Worm (Caenorhabditis elegans): Measurements from ENCODE around the gene B0310.3.

B0310.3 gene

DNA sequence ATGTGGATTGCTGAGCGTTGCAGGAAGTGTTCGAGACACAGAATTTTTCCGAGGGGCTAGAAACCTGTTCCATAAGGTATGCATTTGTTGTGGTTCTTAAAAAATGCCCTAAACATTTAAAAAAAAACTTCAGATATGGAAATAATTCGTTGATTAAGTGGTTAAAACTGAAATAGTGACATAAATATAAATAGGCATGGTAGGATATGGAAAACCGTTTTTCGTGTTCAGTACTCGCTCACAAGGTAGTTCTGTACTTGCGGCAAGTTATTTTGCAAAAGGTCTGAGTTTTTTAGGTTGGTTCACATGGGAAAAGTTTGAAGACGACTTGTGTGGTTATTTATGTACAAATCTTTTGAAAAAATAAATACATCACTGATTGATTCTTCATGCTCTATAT, at the start of gene B0310.3:
B0310.3 (minus strand) TSS at position 101 of the 400 bp plus-strand sequence.
- TF ChIP-seq nhr-12 (tag; optimal IDR thresholded peaks at IDR 0.05) (no peak), lin-15B (tag; optimal IDR thresholded peaks at IDR 0.05) (no peak), unc-86 (tag; optimal IDR thresholded peaks at IDR 0.05) (no peak), rnt-1 (tag; optimal IDR thresholded peaks at IDR 0.05) (no peak)

DNA sequence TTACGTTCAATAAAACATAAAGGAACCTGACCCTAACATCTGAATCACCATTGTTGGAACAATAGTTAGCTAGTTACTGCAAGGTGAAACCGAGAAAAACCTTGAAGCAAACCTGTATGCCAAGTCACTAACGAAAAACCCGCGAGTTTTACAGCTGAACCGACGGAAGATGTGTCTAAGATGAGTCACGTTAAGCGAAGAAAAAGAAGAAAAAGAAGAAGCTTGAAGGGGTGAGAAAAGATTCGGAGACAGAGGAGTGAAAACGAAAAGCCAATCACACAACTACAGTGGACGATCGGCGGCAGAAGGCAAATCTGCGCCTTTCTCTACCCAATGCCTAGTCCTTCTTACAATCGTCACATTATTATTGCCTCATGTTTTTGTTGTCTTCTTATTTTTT, 37.1 kb upstream of the B0310.3 start, which contains the start of gene nas-38:
nas-38 (plus strand) TSS at position 301 of the 400 bp plus-strand sequence.
- TF ChIP-seq hlh-4 (tag; optimal IDR thresholded peaks at IDR 0.05) (no peak), nhr-71 (tag; optimal IDR thresholded peaks at IDR 0.05) (no peak), rnt-1 (tag; optimal IDR thresholded peaks at IDR 0.05) (no peak), skn-1 (tag; optimal IDR thresholded peaks at IDR 0.05) (no peak), ceh-90 (tag; optimal IDR thresholded peaks at IDR 0.05) (no peak), lin-15B (tag; optimal IDR thresholded peaks at IDR 0.05) (no peak), Y116A8C.19 (tag; optimal IDR thresholded peaks at IDR 0.05; ENCODE audit: borderline replicate concordance) (no peak), xbp-1 (tag; optimal IDR thresholded peaks at IDR 0.05) (no peak), lin-35 (GFP tag; optimal IDR thresholded peaks at IDR 0.05) (no peak), nhr-11 (tag; optimal IDR thresholded peaks at IDR 0.05) (no peak), efl-3 (GFP tag; optimal IDR thresholded peaks at IDR 0.05) (no peak)

DNA sequence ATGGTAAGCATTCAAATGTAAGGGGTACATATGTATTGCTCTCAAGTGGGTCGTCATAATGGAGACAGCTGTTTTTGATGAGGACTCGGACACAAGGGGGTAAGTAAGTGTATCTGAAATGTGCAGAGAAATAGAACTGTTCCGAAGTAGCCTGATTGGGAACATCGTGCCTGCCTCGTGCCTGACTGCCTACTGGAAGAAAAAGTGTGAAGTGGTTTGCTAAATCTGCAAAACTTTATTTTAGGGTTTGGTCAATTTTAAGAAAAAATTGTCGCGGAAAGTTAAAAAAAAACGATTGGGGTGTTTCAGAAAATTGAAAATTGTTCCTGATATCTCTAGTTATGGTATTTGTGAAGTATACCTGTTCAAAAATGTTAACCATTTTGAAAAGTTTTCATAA, 36.4 kb upstream of the B0310.3 start, which contains the start of gene hlh-19:
hlh-19 (minus strand) TSS at position 101 of the 400 bp plus-strand sequence.
- TF ChIP-seq unc-130 (tag; optimal IDR thresholded peaks at IDR 0.05): no peak
- TF ChIP-seq mef-2 (tag; optimal IDR thresholded peaks at IDR 0.05): no peak
- no peak for TF ChIP-seq lin-35 (GFP tag; optimal IDR thresholded peaks at IDR 0.05)
- TF ChIP-seq jun-1 (tag; optimal IDR thresholded peaks at IDR 0.05): no peak
- no peak for TF ChIP-seq hlh-17 (GFP tag; optimal IDR thresholded peaks at IDR 0.05; ENCODE audit: borderline replicate concordance)
- TF ChIP-seq Y116A8C.19 (tag; optimal IDR thresholded peaks at IDR 0.05; ENCODE audit: borderline replicate concordance): no peak
- no peak for TF ChIP-seq lin-14 (GFP tag; optimal IDR thresholded peaks at IDR 0.05)

DNA sequence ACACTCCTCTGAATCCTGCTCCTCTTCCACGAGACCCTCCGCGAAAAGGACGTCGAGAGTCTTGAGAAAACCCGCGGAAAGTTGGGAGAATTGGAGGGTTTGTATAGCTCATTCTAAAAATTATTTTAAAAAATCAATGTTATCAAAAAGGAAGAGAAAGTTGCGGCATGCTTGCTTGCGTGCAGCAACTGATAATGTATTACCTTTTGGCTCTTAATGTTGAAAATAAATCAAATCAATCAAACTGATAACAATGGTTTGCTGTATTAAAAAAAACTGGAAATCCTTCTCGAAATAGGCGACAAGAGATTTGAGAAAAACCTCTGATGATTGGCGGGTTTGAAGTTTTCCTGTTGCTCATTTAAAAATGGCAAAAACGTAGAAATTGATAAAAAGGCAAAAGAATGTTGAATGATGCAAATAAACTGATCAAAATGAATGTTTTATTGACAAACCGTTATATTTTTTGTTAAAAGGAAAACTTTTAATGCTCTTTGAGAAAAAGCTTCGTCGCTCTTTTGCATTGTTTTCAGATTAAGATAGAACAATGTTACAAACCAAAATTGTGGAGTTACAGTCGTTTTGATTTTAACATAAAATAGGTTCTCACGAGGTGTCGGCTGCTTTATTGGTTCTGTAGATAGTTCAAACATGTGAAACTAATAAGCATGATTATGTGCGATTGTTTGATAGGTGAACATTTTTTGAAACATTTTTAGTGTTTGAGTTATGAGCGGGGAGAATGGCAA, 34.4 kb upstream of the B0310.3 start:
- TF ChIP-seq elt-2 (tag; optimal IDR thresholded peaks at IDR 0.05): peak; percentile 66
- no peak for TF ChIP-seq nhr-20 (tag; optimal IDR thresholded peaks at IDR 0.05)

DNA sequence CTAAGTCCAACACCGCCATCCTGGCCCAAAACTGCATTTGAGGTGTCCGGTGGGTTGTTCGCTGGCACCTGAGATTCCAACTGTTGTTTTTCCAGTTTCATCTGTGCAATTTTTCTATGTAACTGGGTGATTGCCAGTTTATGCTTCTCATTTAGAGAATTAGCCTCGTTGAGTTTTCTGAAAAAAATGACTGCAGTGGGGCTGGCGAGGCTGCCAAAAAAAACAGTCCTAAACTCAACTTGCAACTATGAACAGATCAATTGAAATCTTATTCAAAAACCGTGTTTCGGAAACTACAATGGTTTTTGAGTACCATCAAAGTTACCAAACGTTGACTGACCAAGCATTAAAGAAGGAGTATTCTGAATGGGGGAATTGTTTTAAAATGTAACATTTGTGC, 33.1 kb upstream of the B0310.3 start, which contains the start of gene F57C12.6:
F57C12.6 (minus strand) TSS at position 101 of the 400 bp plus-strand sequence.
- no peak for TF ChIP-seq zag-1 (tag; optimal IDR thresholded peaks at IDR 0.05)

DNA sequence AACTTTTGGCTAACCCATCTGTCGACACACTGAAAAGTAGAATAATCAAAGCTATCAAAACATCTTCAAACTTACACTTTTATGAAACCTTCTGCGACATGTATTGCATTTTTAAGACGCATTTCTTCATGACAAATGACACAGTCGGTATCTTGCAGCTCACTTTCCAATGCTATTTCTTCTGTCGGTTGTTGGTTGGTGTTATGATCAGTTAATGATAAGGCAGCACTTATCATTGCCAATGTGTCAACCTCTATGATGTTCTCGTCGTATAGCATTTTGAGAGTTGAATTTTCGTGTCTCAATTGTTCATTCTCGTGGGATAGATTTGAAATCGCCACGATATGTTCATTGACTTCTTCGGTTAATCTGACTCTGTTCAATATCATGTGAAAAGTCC, 32.6 kb upstream of the B0310.3 start:
- TF ChIP-seq nhr-47 (tag; optimal IDR thresholded peaks at IDR 0.05) (no peak), ceh-88 (GFP tag; IDR thresholded peaks at IDR 0.05) (no peak), lin-35 (GFP tag; optimal IDR thresholded peaks at IDR 0.05) (peak in 1 of 2 experiments; percentile 19), hpl-2 (GFP tag; optimal IDR thresholded peaks at IDR 0.05) (no peak)

DNA sequence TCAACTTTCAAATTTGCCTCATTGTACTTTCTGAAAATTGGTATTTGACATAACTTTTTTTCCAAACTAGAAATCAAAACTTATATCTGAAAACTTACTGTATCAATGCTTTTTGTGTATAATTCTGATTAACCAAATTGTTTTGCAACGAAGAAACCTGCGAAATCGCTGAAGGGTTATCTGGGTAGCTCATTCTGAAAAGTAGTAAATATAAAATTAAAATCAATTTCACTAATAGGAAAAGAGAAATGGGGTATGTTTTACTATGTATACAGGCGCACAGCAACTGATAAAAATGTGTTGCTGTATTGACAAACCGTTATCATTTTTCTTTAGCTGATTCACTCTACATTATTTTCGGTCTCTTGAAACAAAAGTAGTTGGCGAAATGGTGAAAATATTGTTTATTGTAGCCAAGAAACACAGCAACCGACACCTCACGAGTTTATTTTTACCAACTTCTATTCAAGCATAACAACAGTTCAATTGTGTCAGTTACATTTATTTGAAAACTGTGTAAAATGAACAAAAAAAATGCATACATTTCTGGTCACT, 30.5 kb upstream of the B0310.3 start, which contains the start of gene F57C12.2:
F57C12.2 (minus strand) TSS at position 218 of the 555 bp plus-strand sequence.
- no peak for TF ChIP-seq lin-13 (GFP tag; optimal IDR thresholded peaks at IDR 0.05)
- peak; percentile 49 for TF ChIP-seq elt-2 (tag; optimal IDR thresholded peaks at IDR 0.05)
- peak in 1 of 2 experiments; percentile 25 for TF ChIP-seq lin-35 (GFP tag; optimal IDR thresholded peaks at IDR 0.05)

DNA sequence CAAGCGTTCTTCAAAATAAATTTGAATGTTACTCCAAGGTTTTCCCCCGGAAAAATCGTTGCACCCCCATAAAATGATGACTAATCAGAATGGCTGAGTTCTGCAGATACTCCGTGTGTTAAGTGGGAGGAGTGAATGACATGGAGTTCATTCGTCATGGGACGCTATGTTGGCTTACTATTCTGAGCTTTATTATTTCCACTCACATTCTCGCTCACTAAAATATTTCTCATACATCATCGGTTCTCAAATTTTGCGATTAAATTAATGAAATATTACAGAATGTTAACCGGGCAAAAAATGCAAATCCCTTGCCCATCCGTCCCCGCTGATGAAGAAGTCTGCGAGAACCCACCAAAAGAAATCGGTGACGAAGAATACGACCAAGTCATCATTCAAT, 22.0 kb upstream of the B0310.3 start, which contains the start of gene F28C10.1:
F28C10.1 (plus strand) TSS at position 301 of the 400 bp plus-strand sequence.
- TF ChIP-seq egl-13 (tag; optimal IDR thresholded peaks at IDR 0.05): no peak
- TF ChIP-seq ceh-88 (GFP tag; IDR thresholded peaks at IDR 0.05): no peak
- TF ChIP-seq sptf-1 (tag; optimal IDR thresholded peaks at IDR 0.05): no peak
- no peak for TF ChIP-seq lin-14 (GFP tag; optimal IDR thresholded peaks at IDR 0.05)
- no peak for TF ChIP-seq lsy-2 (tag; optimal IDR thresholded peaks at IDR 0.05)
- no peak for TF ChIP-seq C34B4.2 (tag; optimal IDR thresholded peaks at IDR 0.05)
- no peak for TF ChIP-seq efl-1 (optimal IDR thresholded peaks at IDR 0.05)
- no peak for TF ChIP-seq efl-1 (GFP tag; optimal IDR thresholded peaks at IDR 0.05 in 1 of 2)
- no peak for TF ChIP-seq pax-3 (tag; optimal IDR thresholded peaks at IDR 0.05)
- no peak for TF ChIP-seq nhr-77 (tag; optimal IDR thresholded peaks at IDR 0.05)
